Worm (Caenorhabditis elegans) whole organism, L2 larva: ENCODE data around the gene C33E10.10.

Experiments used
- egl-27 ChIP-seq: sonication (generic microtip); optimal IDR thresholded peaks from 3 replicates; lab custom pipeline; 2017; ENCODE audit warnings: missing biosample characterization, missing genetic modification reagents, missing genetic modification characterization
- mdl-1 ChIP-seq, 2 experiments: fragments of 150-350 bp in 1 of 2; sonication (generic microtip) in 1 of 2; optimal IDR thresholded peaks; 2 replicates each; lab custom pipeline; 2017; ENCODE audit warnings: missing biosample characterization in 2 of 2, missing genetic modification characterization in 2 of 2
- nhr-237 ChIP-seq: fragments of 150-350 bp; optimal IDR thresholded peaks from 2 replicates; lab custom pipeline; 2014; ENCODE audit warnings: missing biosample characterization, missing genetic modification characterization
- zag-1 ChIP-seq: fragments of 150-350 bp; optimal IDR thresholded peaks from 2 replicates; lab custom pipeline; 2014; ENCODE audit warnings: missing biosample characterization, missing genetic modification characterization

DNA sequence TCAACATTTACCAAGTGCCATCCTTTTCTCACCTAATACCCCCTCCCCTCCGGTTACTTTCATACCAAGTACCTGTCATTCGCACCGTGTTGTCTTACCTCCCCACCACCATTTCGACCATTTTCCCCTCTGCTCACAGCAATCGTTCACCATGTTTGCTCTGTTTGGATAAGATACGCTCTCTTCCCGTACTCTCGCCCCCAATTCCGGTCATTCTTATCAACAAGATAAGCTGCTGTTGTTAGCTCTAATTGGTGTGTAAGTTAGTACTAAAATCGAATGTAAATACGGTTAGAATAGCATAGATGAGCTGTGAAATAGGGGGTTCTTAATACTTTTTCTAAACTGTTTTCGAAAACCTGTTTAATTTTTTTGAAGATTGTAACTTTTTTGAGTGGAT, 28.8 kb upstream of the C33E10.10 start:
- no peak for TF ChIP-seq egl-27
- no peak for TF ChIP-seq mdl-1 (tag; optimal IDR thresholded peaks at IDR 0.05; lab: Kevin White, UChicago)
- TF ChIP-seq zag-1 (tag; lab: Kevin White, UChicago), result no peak
- TF ChIP-seq nhr-237 (tag; lab: Kevin White, UChicago), result no peak
